Fruit fly (Drosophila melanogaster) whole organism, embryonic: ENCODE results near the gene Shc.

Source experiments
- CG10267 ChIP-seq: fragments of 200-800 bp; sonication (Bioruptor generic); optimal IDR thresholded peaks from 2 replicates; lab custom pipeline; 2018; ENCODE audit warnings: missing biosample characterization, mild to moderate bottlenecking, missing genetic modification characterization, moderate library complexity
- CG10274 ChIP-seq: fragments of 200-800 bp; sonication (Bioruptor generic); optimal IDR thresholded peaks from 3 replicates; lab custom pipeline; 2017; ENCODE audit warnings: missing biosample characterization, mild to moderate bottlenecking, missing genetic modification characterization
- CG10321 ChIP-seq: fragments of 200-800 bp; sonication (Bioruptor generic); IDR thresholded peaks from 2 replicates; pipeline ENCODE4 v1.3.6; 2022; ENCODE audit warnings: missing biosample characterization, missing genetic modification characterization
- CG10543 ChIP-seq: fragments of 200-800 bp; sonication (Bioruptor generic); optimal IDR thresholded peaks from 3 replicates; lab custom pipeline; 2017; ENCODE audit warnings: missing biosample characterization, mild to moderate bottlenecking, missing genetic modification characterization, moderate library complexity
- CG10959 ChIP-seq: fragments of 200-800 bp; sonication (Bioruptor generic); IDR thresholded peaks from 2 replicates; pipeline ENCODE4 v1.3.6; 2022; ENCODE audit warnings: missing biosample characterization, missing genetic modification characterization
- CG11085 ChIP-seq: fragments of 200-800 bp; sonication (Bioruptor generic); IDR thresholded peaks from 2 replicates; pipeline ENCODE4 v1.3.6; 2022; ENCODE audit warnings: missing biosample characterization, missing genetic modification characterization
- CG11398 ChIP-seq: fragments of 200-800 bp; sonication (Bioruptor generic); optimal IDR thresholded peaks from 2 replicates; lab custom pipeline; 2016; ENCODE audit warnings: missing biosample characterization, missing genetic modification characterization
- CG11696 ChIP-seq: fragments of 200-800 bp; sonication (Bioruptor generic); IDR thresholded peaks from 2 replicates; pipeline ENCODE4 v1.3.6; 2022; ENCODE audit warnings: missing biosample characterization, missing genetic modification characterization
- CG14667 ChIP-seq: fragments of 200-800 bp; sonication (Bioruptor generic); IDR thresholded peaks from 2 replicates; pipeline ENCODE4 v1.3.6; 2022; ENCODE audit warnings: missing biosample characterization, missing genetic modification characterization
- CG16813 ChIP-seq: fragments of 200-800 bp; sonication (Bioruptor generic); IDR thresholded peaks from 3 replicates; pipeline ENCODE4 v1.3.6; 2022; ENCODE audit warnings: missing biosample characterization, missing genetic modification characterization; ENCODE audit not compliant: partially characterized antibody
- CG16863 ChIP-seq: fragments of 200-800 bp; sonication (Bioruptor generic); optimal IDR thresholded peaks from 3 replicates; lab custom pipeline; 2016; ENCODE audit warnings: missing biosample characterization, missing genetic modification characterization
- CG17359 ChIP-seq: fragments of 200-800 bp; sonication (Bioruptor generic); optimal IDR thresholded peaks from 3 replicates; lab custom pipeline; 2018; ENCODE audit warnings: missing biosample characterization, mild to moderate bottlenecking, missing genetic modification characterization, moderate library complexity
- CG17385 ChIP-seq: fragments of 200-800 bp; sonication (Bioruptor generic); optimal IDR thresholded peaks from 3 replicates; lab custom pipeline; 2018; ENCODE audit warnings: missing biosample characterization, mild to moderate bottlenecking, missing genetic modification characterization
- CG17912 ChIP-seq: fragments of 200-800 bp; sonication (Bioruptor generic); optimal IDR thresholded peaks from 2 replicates; lab custom pipeline; 2018; ENCODE audit warnings: missing biosample characterization, mild to moderate bottlenecking, missing genetic modification characterization
- CG18011 ChIP-seq: fragments of 200-800 bp; sonication (Bioruptor generic); optimal IDR thresholded peaks from 2 replicates; lab custom pipeline; 2017; ENCODE audit warnings: missing biosample characterization, missing genetic modification characterization, mild to moderate bottlenecking, moderate library complexity, missing genotype
- CG2199 ChIP-seq: fragments of 200-800 bp; sonication (Bioruptor generic); IDR thresholded peaks from 3 replicates; pipeline ENCODE4 v1.3.6; 2022; ENCODE audit warnings: missing biosample characterization, missing genetic modification characterization
- CG30431 ChIP-seq: fragments of 200-800 bp; sonication (Bioruptor generic); optimal IDR thresholded peaks from 2 replicates; lab custom pipeline; 2017; ENCODE audit warnings: missing biosample characterization, missing genetic modification characterization
- CG3995 ChIP-seq: fragments of 200-800 bp; sonication (Bioruptor generic); optimal IDR thresholded peaks from 3 replicates; lab custom pipeline; 2016; ENCODE audit warnings: missing biosample characterization, missing genetic modification characterization
- CG4328 ChIP-seq: fragments of 200-800 bp; sonication (Bioruptor generic); optimal IDR thresholded peaks from 3 replicates; lab custom pipeline; 2017; ENCODE audit warnings: missing biosample characterization, missing genetic modification reagents, missing genetic modification characterization
- CG6813 ChIP-seq: fragments of 200-800 bp; sonication (Bioruptor generic); optimal IDR thresholded peaks from 2 replicates; lab custom pipeline; 2017; ENCODE audit warnings: missing biosample characterization, missing genetic modification characterization, mild to moderate bottlenecking, moderate library complexity, missing genetic modification reagents
- CG6854 ChIP-seq: fragments of 200-800 bp; sonication (Bioruptor generic); optimal IDR thresholded peaks from 3 replicates; lab custom pipeline; 2017; ENCODE audit warnings: missing biosample characterization, mild to moderate bottlenecking, missing genetic modification characterization
- CG7928 ChIP-seq: fragments of 200-800 bp; sonication (Bioruptor generic); optimal IDR thresholded peaks from 2 replicates; lab custom pipeline; 2017; ENCODE audit warnings: missing biosample characterization, mild to moderate bottlenecking, missing genetic modification characterization
- CG8281 ChIP-seq: fragments of 200-800 bp; sonication (Bioruptor generic); optimal IDR thresholded peaks from 2 replicates; lab custom pipeline; 2018; ENCODE audit warnings: missing biosample characterization, mild to moderate bottlenecking, missing genetic modification characterization, moderate library complexity
- CG8388 ChIP-seq: fragments of 200-800 bp; sonication (Bioruptor generic); optimal IDR thresholded peaks from 2 replicates; lab custom pipeline; 2019; ENCODE audit warnings: missing biosample characterization, mild to moderate bottlenecking, missing genetic modification characterization, moderate library complexity
- Deaf1 ChIP-seq: fragments of 200-800 bp; optimal IDR thresholded peaks from 3 replicates; lab custom pipeline; 2019; ENCODE audit warnings: missing biosample characterization, mild to moderate bottlenecking, missing genetic modification characterization, moderate library complexity
- Ets65A ChIP-seq: fragments of 200-800 bp; sonication (Bioruptor generic); peaks from one replicate; lab custom pipeline; 2016; ENCODE audit warnings: missing biosample characterization, missing genetic modification characterization
- Fer2 ChIP-seq: fragments of 200-800 bp; sonication (Bioruptor generic); optimal IDR thresholded peaks from 2 replicates; lab custom pipeline; 2018; ENCODE audit warnings: missing biosample characterization, mild to moderate bottlenecking, missing genetic modification characterization, moderate library complexity
- Fer3 ChIP-seq: fragments of 200-800 bp; sonication (Bioruptor generic); optimal IDR thresholded peaks from 2 replicates; lab custom pipeline; 2018; ENCODE audit warnings: missing biosample characterization, mild to moderate bottlenecking, missing genetic modification characterization, moderate library complexity
- H2.0 ChIP-seq: fragments of 200-800 bp; sonication (Bioruptor generic); IDR thresholded peaks from 2 replicates; pipeline ENCODE4 v1.3.6; 2022; ENCODE audit warnings: missing biosample characterization, missing genetic modification characterization
- HLH3B ChIP-seq: fragments of 200-800 bp; sonication (Bioruptor generic); IDR thresholded peaks from 2 replicates; pipeline ENCODE4 v1.3.6; 2022; ENCODE audit warnings: missing biosample characterization, missing genetic modification characterization
- HmgD ChIP-seq: fragments of 200-800 bp; sonication (Bioruptor generic); optimal IDR thresholded peaks from 3 replicates; lab custom pipeline; 2016; ENCODE audit warnings: missing biosample characterization, missing genetic modification characterization
- Hmr ChIP-seq: fragments of 200-800 bp; sonication (Bioruptor generic); optimal IDR thresholded peaks from 3 replicates; lab custom pipeline; 2017; ENCODE audit warnings: mild to moderate bottlenecking, missing biosample characterization, missing genetic modification reagents, missing genetic modification characterization
- NC2α ChIP-seq: fragments of 200-800 bp; sonication (Bioruptor generic); optimal IDR thresholded peaks from 2 replicates; lab custom pipeline; 2016; ENCODE audit warnings: missing biosample characterization, missing genetic modification characterization
- Opbp ChIP-seq: fragments of 200-800 bp; sonication (Bioruptor generic); IDR thresholded peaks from 3 replicates; pipeline ENCODE4 v1.3.6; 2022; ENCODE audit warnings: missing biosample characterization, missing genetic modification characterization; ENCODE audit not compliant: partially characterized antibody
- Sox102F ChIP-seq: fragments of 200-800 bp; sonication (Bioruptor generic); optimal IDR thresholded peaks from 2 replicates; lab custom pipeline; 2018; ENCODE audit warnings: missing biosample characterization, mild to moderate bottlenecking, missing genetic modification characterization, moderate library complexity
- Sry-δ ChIP-seq: fragments of 200-800 bp; sonication (Bioruptor generic); optimal IDR thresholded peaks from 2 replicates; lab custom pipeline; 2016; ENCODE audit warnings: missing biosample characterization, missing genetic modification characterization
- Trl ChIP-seq, 3 experiments: fragments of >200 bp in 2 of 3; fragments of 200-800 bp in 1 of 3; sonication (Bioruptor generic) in 1 of 3; optimal IDR thresholded peaks; 2 replicates in 1 of 3; 3 replicates in 2 of 3; lab custom pipeline; 2016 to 2017; ENCODE audit warnings: missing biosample characterization in 1 of 3, missing genetic modification characterization in 1 of 3
- crp ChIP-seq, 2 experiments: fragments of 200-800 bp; sonication (Bioruptor generic); optimal IDR thresholded peaks; 2 replicates in 1 of 2; 3 replicates in 1 of 2; lab custom pipeline; 2017; ENCODE audit warnings: missing biosample characterization in 2 of 2, missing genetic modification characterization in 2 of 2, mild to moderate bottlenecking in 1 of 2, moderate library complexity in 1 of 2
- fd102C ChIP-seq: fragments of 200-800 bp; sonication (Bioruptor generic); optimal IDR thresholded peaks from 2 replicates; lab custom pipeline; 2018; ENCODE audit warnings: missing biosample characterization, mild to moderate bottlenecking, missing genetic modification characterization, moderate library complexity
- fd3F ChIP-seq: fragments of 200-800 bp; sonication (Bioruptor generic); optimal IDR thresholded peaks from 2 replicates; lab custom pipeline; 2018; ENCODE audit warnings: missing biosample characterization, mild to moderate bottlenecking, missing genetic modification characterization, moderate library complexity
- fd96Cb ChIP-seq: fragments of 200-800 bp; sonication (Bioruptor generic); optimal IDR thresholded peaks from 2 replicates; lab custom pipeline; 2018; ENCODE audit warnings: missing biosample characterization, mild to moderate bottlenecking, missing genetic modification characterization, moderate library complexity
- ham ChIP-seq: fragments of 200-800 bp; sonication (Bioruptor generic); IDR thresholded peaks from 2 replicates; pipeline ENCODE4 v1.3.6; 2022; ENCODE audit warnings: missing biosample characterization, missing genetic modification characterization
- odd ChIP-seq: fragments of 200-800 bp; sonication (Bioruptor generic); optimal IDR thresholded peaks from 2 replicates; lab custom pipeline; 2017; ENCODE audit warnings: missing biosample characterization, mild to moderate bottlenecking, missing genetic modification characterization
- pb ChIP-seq: fragments of 200-800 bp; sonication (Bioruptor generic); optimal IDR thresholded peaks from 3 replicates; lab custom pipeline; 2016; ENCODE audit warnings: missing biosample characterization, missing genetic modification characterization
- ssp ChIP-seq: fragments of 200-800 bp; sonication (Bioruptor generic); IDR thresholded peaks from 2 replicates; pipeline ENCODE4 v1.3.6; 2022; ENCODE audit warnings: missing biosample characterization, missing genetic modification characterization
- tap ChIP-seq: fragments of 200-800 bp; optimal IDR thresholded peaks from 3 replicates; lab custom pipeline; 2019; ENCODE audit warnings: missing biosample characterization, mild to moderate bottlenecking, missing genetic modification characterization, moderate library complexity
- tna ChIP-seq: fragments of 200-800 bp; sonication (Bioruptor generic); IDR thresholded peaks from 2 replicates; pipeline ENCODE4 v1.3.6; 2022; ENCODE audit warnings: missing biosample characterization, missing genetic modification characterization; ENCODE audit not compliant: partially characterized antibody
- twi ChIP-seq: fragments of 200-800 bp; optimal IDR thresholded peaks from 2 replicates; lab custom pipeline; 2019; ENCODE audit warnings: missing biosample characterization, mild to moderate bottlenecking, missing genetic modification characterization, moderate library complexity
- unc-4 ChIP-seq: fragments of 200-800 bp; sonication (Bioruptor generic); IDR thresholded peaks from 2 replicates; pipeline ENCODE4 v1.3.6; 2022; ENCODE audit warnings: missing biosample characterization, missing genetic modification characterization; ENCODE audit not compliant: partially characterized antibody
- yki ChIP-seq: fragments of >200 bp; optimal IDR thresholded peaks from 3 replicates; lab custom pipeline; 2018

Gene Shc

dm6 chr3L:9468261-9468890 is 41.6 kb downstream of the Shc start (continued):
- TF ChIP-seq fd96Cb, result peak; percentile 33
- no peak for TF ChIP-seq CG8388 (GFP tag; lab: Kevin White, UChicago)
- TF ChIP-seq CG10321 (GFP tag; lab: Robert Waterston, UW), result no peak
- peak; percentile 32 for TF ChIP-seq Hmr (GFP tag; lab: Kevin White, UChicago)
- no peak for TF ChIP-seq CG30431
- no peak for TF ChIP-seq HmgD (GFP tag; lab: Kevin White, UChicago)
- no peak for TF ChIP-seq fd102C (GFP tag; lab: Kevin White, UChicago)
- TF ChIP-seq CG3995 (GFP tag; lab: Kevin White, UChicago), result peak; percentile 2
- no peak for TF ChIP-seq CG18011 (GFP tag; lab: Kevin White, UChicago)
- TF ChIP-seq H2.0 (GFP tag; lab: Robert Waterston, UW), result no peak
- TF ChIP-seq pb (GFP tag; lab: Kevin White, UChicago), result no peak
- TF ChIP-seq ham, result no peak
- TF ChIP-seq twi (tag; lab: Kevin White, UChicago), result no peak
- no peak for TF ChIP-seq Fer3 (tag; lab: Kevin White, UChicago)
- no peak for TF ChIP-seq CG2199
- no peak for TF ChIP-seq Fer2
- TF ChIP-seq CG10267 (tag; lab: Kevin White, UChicago), result peak; percentile 23
- TF ChIP-seq CG16813 (GFP tag; lab: Robert Waterston, UW), result no peak
- no peak for TF ChIP-seq unc-4 (GFP tag; lab: Robert Waterston, UW)
- no peak for TF ChIP-seq HLH3B
- no peak for TF ChIP-seq CG11085 (GFP tag; lab: Robert Waterston, UW)
- no peak for TF ChIP-seq CG11398 (GFP tag; lab: Kevin White, UChicago)
- no peak for TF ChIP-seq CG10274 (GFP tag; lab: Kevin White, UChicago)
- TF ChIP-seq crp (GFP tag; optimal IDR thresholded peaks at IDR 0.05; lab: Kevin White, UChicago), result no peak
- TF ChIP-seq tna (GFP tag; lab: Robert Waterston, UW), result no peak
- peak; percentile 16 for TF ChIP-seq CG17359 (tag; lab: Kevin White, UChicago)
- peak; percentile 50 for TF ChIP-seq Sox102F (GFP tag; lab: Kevin White, UChicago)
- no peak for TF ChIP-seq CG8281 (tag; lab: Kevin White, UChicago)
- no peak for TF ChIP-seq tap (tag; lab: Kevin White, UChicago)
- no peak for TF ChIP-seq yki (lab: Kevin White, UChicago)
- TF ChIP-seq CG16863 (GFP tag; lab: Kevin White, UChicago), result no peak
- no peak for TF ChIP-seq CG7928 (GFP tag; lab: Kevin White, UChicago)
- TF ChIP-seq odd (GFP tag; lab: Kevin White, UChicago), result no peak
- TF ChIP-seq CG11696 (GFP tag; lab: Robert Waterston, UW), result no peak
- TF ChIP-seq CG4328 (GFP tag; lab: Kevin White, UChicago), result no peak
- no peak for TF ChIP-seq CG17912
- no peak for TF ChIP-seq CG6813
- TF ChIP-seq NC2α (GFP tag; lab: Kevin White, UChicago), result no peak
- TF ChIP-seq fd3F (GFP tag; lab: Kevin White, UChicago), result no peak
- no peak for TF ChIP-seq CG17385
- TF ChIP-seq ssp (GFP tag; lab: Robert Waterston, UW), result no peak
- TF ChIP-seq Opbp, result no peak
- no peak for TF ChIP-seq Deaf1 (tag; lab: Kevin White, UChicago)
- TF ChIP-seq Sry-δ (GFP tag; lab: Kevin White, UChicago), result no peak
- peak; percentile 80 for TF ChIP-seq Ets65A (GFP tag; lab: Kevin White, UChicago)
- no peak for TF ChIP-seq CG10959 (GFP tag; lab: Robert Waterston, UW)
- TF ChIP-seq CG14667, result no peak
- TF ChIP-seq Trl (optimal IDR thresholded peaks at IDR 0.05; lab: Kevin White, UChicago), result no peak
- TF ChIP-seq Trl (GFP tag; optimal IDR thresholded peaks at IDR 0.05; lab: Kevin White, UChicago), result no peak
- peak; percentile 45 for TF ChIP-seq CG6854 (GFP tag; lab: Kevin White, UChicago)
- no peak for TF ChIP-seq CG10543
